Fruit fly (Drosophila melanogaster): Measurements from ENCODE around the gene CG14143.
A peak's percentile ranks its signal among the peaks of the same experiment; 100 is the strongest.

CG14143 gene

DNA sequence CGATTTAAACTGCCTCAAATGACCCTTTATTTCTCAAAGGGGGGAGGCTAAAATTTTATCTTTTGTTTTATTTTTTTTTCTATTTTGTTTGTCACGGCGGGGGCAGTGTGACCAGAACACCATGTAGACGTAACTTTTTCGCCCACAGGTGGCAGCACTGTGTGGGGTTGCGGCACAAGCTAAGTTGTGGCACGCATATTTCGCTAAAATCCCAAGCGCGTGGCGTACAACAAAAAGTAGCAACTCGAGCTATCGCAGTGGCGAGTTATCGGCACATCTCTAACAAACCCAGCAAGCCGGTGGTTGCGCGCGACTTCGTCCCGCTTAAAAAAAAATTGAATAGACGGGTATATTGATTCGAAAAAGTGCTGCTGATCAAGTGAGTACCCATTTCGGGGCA, 11.7 kb upstream of the CG14143 start, which contains the start of the genes Ufd1 and NaPi-III (continued):
- no peak for TF ChIP-seq ase (GFP tag; IDR thresholded peaks at IDR 0.05)
- TF ChIP-seq gro (GFP tag; optimal IDR thresholded peaks at IDR 0.05), result peak; percentile 71
- no peak for TF ChIP-seq prd (optimal IDR thresholded peaks at IDR 0.05)
- TF ChIP-seq prd (GFP tag; IDR thresholded peaks at IDR 0.05), result peak; percentile 35; the same call in 1 of the 3 replicates
- peak; percentile 91 for TF ChIP-seq E2f2 (GFP tag; IDR thresholded peaks at IDR 0.05)
- TF ChIP-seq CG13775 (GFP tag; optimal IDR thresholded peaks at IDR 0.05), result peak; percentile 46
- 0 out of 2 replicates have a peak, but pooled peaks have one; percentile 11 for TF ChIP-seq Adf1 (GFP tag; IDR thresholded peaks at IDR 0.05)
- no peak for TF ChIP-seq fd96Cb (tag; optimal IDR thresholded peaks at IDR 0.05)
- no peak for TF ChIP-seq CG1832 (GFP tag; optimal IDR thresholded peaks at IDR 0.05)
- TF ChIP-seq CG32532 (GFP tag; IDR thresholded peaks at IDR 0.05), result peak; percentile 75
- TF ChIP-seq mirr (GFP tag; optimal IDR thresholded peaks at IDR 0.05), result no peak
- no peak for TF ChIP-seq CG1602 (GFP tag; optimal IDR thresholded peaks at IDR 0.05)
- TF ChIP-seq CG18476 (GFP tag; optimal IDR thresholded peaks at IDR 0.05), result no peak
- peak in 1 of 2 experiments; percentile 12 for TF ChIP-seq Hr51 (GFP tag; optimal IDR thresholded peaks at IDR 0.05)
- TF ChIP-seq dati (GFP tag; IDR thresholded peaks at IDR 0.05), result no peak
- peak; percentile 79 for TF ChIP-seq jumu (GFP tag; optimal IDR thresholded peaks at IDR 0.05)
- TF ChIP-seq Dip3 (GFP tag; optimal IDR thresholded peaks at IDR 0.05), result no peak
- TF ChIP-seq CG14710 (tag; optimal IDR thresholded peaks at IDR 0.05), result peak; percentile 67
- no peak for TF ChIP-seq CG1529 (GFP tag; optimal IDR thresholded peaks at IDR 0.05)
- peak; percentile 91 for TF ChIP-seq HmgZ (tag; optimal IDR thresholded peaks at IDR 0.05)
- TF ChIP-seq CkIIα-i1 (GFP tag; IDR thresholded peaks at IDR 0.05), result no peak
- peak; percentile 27; the same call in 1 of the 2 replicates for TF ChIP-seq CG6272 (GFP tag; IDR thresholded peaks at IDR 0.05)
- TF ChIP-seq unpg (GFP tag; optimal IDR thresholded peaks at IDR 0.05), result no peak
- no peak for TF ChIP-seq eve (GFP tag; optimal IDR thresholded peaks at IDR 0.05)
- no peak for TF ChIP-seq CG12219 (GFP tag; optimal IDR thresholded peaks at IDR 0.05)
- no peak for TF ChIP-seq tin (GFP tag; optimal IDR thresholded peaks at IDR 0.05)
- no peak for TF ChIP-seq Max (GFP tag; optimal IDR thresholded peaks at IDR 0.05)
- peak; percentile 65; the same call in 2 of the 3 replicates for TF ChIP-seq zen2 (GFP tag; IDR thresholded peaks at IDR 0.05; ENCODE audit: partially characterized antibody)
- peak; percentile 92 for TF ChIP-seq Med (GFP tag)
- peak; percentile 94 for TF ChIP-seq kah (GFP tag; optimal IDR thresholded peaks at IDR 0.05)
- TF ChIP-seq CG9727 (GFP tag; optimal IDR thresholded peaks at IDR 0.05), result no peak
- peak; percentile 10 for TF ChIP-seq pb (GFP tag; optimal IDR thresholded peaks at IDR 0.05)
- TF ChIP-seq ewg (GFP tag; optimal IDR thresholded peaks at IDR 0.05), result peak; percentile 79
- TF ChIP-seq CG15601 (tag; optimal IDR thresholded peaks at IDR 0.05), result peak; percentile 71
- TF ChIP-seq Dp (GFP tag; optimal IDR thresholded peaks at IDR 0.05), result peak; percentile 85
- no peak for TF ChIP-seq usp (GFP tag; optimal IDR thresholded peaks at IDR 0.05)
- TF ChIP-seq CG4617 (GFP tag; optimal IDR thresholded peaks at IDR 0.05; ENCODE audit: borderline replicate concordance), result peak; percentile 92
- TF ChIP-seq CG18262 (tag; optimal IDR thresholded peaks at IDR 0.05), result no peak
- peak; percentile 56 for TF ChIP-seq CG2712 (tag; optimal IDR thresholded peaks at IDR 0.05)
- TF ChIP-seq CG12659 (GFP tag; optimal IDR thresholded peaks at IDR 0.05), result peak; percentile 89
- TF ChIP-seq CG42726 (GFP tag; IDR thresholded peaks at IDR 0.05; ENCODE audit: partially characterized antibody), result peak; percentile 90
- TF ChIP-seq CG1792 (GFP tag; optimal IDR thresholded peaks at IDR 0.05), result no peak
- TF ChIP-seq CG12391 (tag; optimal IDR thresholded peaks at IDR 0.05), result peak; percentile 57
- no peak for TF ChIP-seq onecut (GFP tag; IDR thresholded peaks at IDR 0.05)
- TF ChIP-seq CG11085 (GFP tag; IDR thresholded peaks at IDR 0.05), result no peak
- peak; percentile 94 for TF ChIP-seq CG9797 (GFP tag; optimal IDR thresholded peaks at IDR 0.05)
- peak; percentile 75; the same call in 2 of the 3 replicates for TF ChIP-seq CG11456 (GFP tag; IDR thresholded peaks at IDR 0.05)
- TF ChIP-seq CG7271 (tag; optimal IDR thresholded peaks at IDR 0.05), result no peak
- peak; percentile 54; the same call in 1 of the 2 replicates for TF ChIP-seq chm (GFP tag; IDR thresholded peaks at IDR 0.05)
- peak; percentile 15 for TF ChIP-seq CG3163 (GFP tag; optimal IDR thresholded peaks at IDR 0.05)
- TF ChIP-seq Rfx (GFP tag; IDR thresholded peaks at IDR 0.05), result peak; percentile 77

Measured in whole organism, embryonic.